Fruit fly (Drosophila melanogaster) whole organism, pupa: Measurements from ENCODE around the gene PGRP-LD.

Experiments
- CG17806 ChIP-seq: fragments of 200-800 bp; sonication (Bioruptor generic); optimal IDR thresholded peaks from 2 replicates; lab custom pipeline; 2018; ENCODE audit warnings: missing biosample characterization, mild to moderate bottlenecking, missing genetic modification characterization, moderate library complexity
- CG34367 ChIP-seq: fragments of 200-800 bp; sonication (Bioruptor generic); optimal IDR thresholded peaks from 2 replicates; lab custom pipeline; 2018; ENCODE audit warnings: missing biosample characterization, mild to moderate bottlenecking, missing genetic modification characterization
- CG4496 ChIP-seq: fragments of 200-800 bp; sonication (Bioruptor generic); IDR thresholded peaks from 3 replicates; pipeline ENCODE4 v1.3.6; 2022; ENCODE audit warnings: missing biosample characterization, missing genetic modification characterization
- CG8159 ChIP-seq: fragments of 200-800 bp; sonication (Bioruptor generic); optimal IDR thresholded peaks from 3 replicates; lab custom pipeline; 2018; ENCODE audit warnings: missing biosample characterization, mild to moderate bottlenecking, missing genetic modification characterization, moderate library complexity
- Pif1A ChIP-seq: fragments of 200-800 bp; sonication (Bioruptor generic); optimal IDR thresholded peaks from 3 replicates; lab custom pipeline; 2016; ENCODE audit warnings: missing biosample characterization, missing genetic modification characterization
- fd96Ca ChIP-seq: fragments of 200-800 bp; sonication (Bioruptor generic); IDR thresholded peaks from 3 replicates; pipeline ENCODE4 v1.3.6; 2022; ENCODE audit warnings: missing biosample characterization, missing genetic modification characterization
- rn ChIP-seq: fragments of 200-800 bp; sonication (Bioruptor generic); IDR thresholded peaks from 2 replicates; pipeline ENCODE4 v1.3.6; 2022; ENCODE audit warnings: missing biosample characterization, missing genetic modification characterization

- no peak for TF ChIP-seq CG4496
- no peak for TF ChIP-seq CG8159 (tag; lab: Kevin White, UChicago)
- TF ChIP-seq fd96Ca (GFP tag; lab: Robert Waterston, UW) = no peak
- TF ChIP-seq rn (GFP tag; lab: Robert Waterston, UW) = no peak
- no peak for TF ChIP-seq CG17806 (tag; lab: Kevin White, UChicago)
- no peak for TF ChIP-seq CG34367 (tag; lab: Kevin White, UChicago)
- no peak for TF ChIP-seq Pif1A (GFP tag; lab: Kevin White, UChicago)
These were observed 48.4 kb downstream of the PGRP-LD start for dm6 chr3L:5828275-5828674.
